Fruit fly (Drosophila melanogaster) whole organism, prepupa: ENCODE measurements around the gene CG5697.

Experiments
- CG10631 ChIP-seq: fragments of 200-800 bp; sonication (Bioruptor generic); optimal IDR thresholded peaks from 2 replicates; lab custom pipeline; 2016; ENCODE audit warnings: missing biosample characterization, missing genetic modification characterization
- CG16779 ChIP-seq: fragments of 200-800 bp; sonication (Bioruptor generic); optimal IDR thresholded peaks from 3 replicates; lab custom pipeline; 2017; ENCODE audit warnings: missing biosample characterization, mild to moderate bottlenecking, missing genetic modification characterization

- TF ChIP-seq CG10631 (GFP tag; lab: Kevin White, UChicago) = no peak
- TF ChIP-seq CG16779 (tag; lab: Kevin White, UChicago) = no peak
These were observed at the start of gene CG5697 for dm6 chr3R:21015636-21016035.
